Worm (Caenorhabditis elegans): ENCODE results near the gene Y13C8A.1.

DNA sequence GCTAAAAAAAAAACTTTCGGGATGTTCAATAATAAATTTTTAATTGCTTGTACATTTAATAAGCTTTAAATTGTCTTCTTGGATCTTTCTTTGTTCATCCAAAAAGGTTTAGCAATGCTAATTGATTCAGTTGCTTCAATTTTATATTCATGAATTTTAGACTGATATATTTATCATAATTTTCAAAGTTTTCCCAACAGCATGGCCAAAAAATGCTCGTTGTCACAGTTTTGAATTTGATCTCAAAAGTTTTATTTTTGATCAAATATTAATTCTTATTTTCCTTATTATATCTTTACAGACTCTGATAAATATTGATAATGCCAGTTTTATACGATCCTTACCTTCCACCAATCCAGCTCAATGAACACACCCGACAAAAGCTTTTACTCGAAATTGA, 38.0 kb downstream of the Y13C8A.1 start, which contains the start of gene fbxb-114:
- TF ChIP-seq snpc-4 (tag; optimal IDR thresholded peaks at IDR 0.05) (no peak), C34B4.2 (tag; optimal IDR thresholded peaks at IDR 0.05) (no peak), fkh-4 (tag; optimal IDR thresholded peaks at IDR 0.05; ENCODE audit: borderline replicate concordance) (no peak), sox-4 (tag; optimal IDR thresholded peaks at IDR 0.05) (no peak), nhr-77 (tag; optimal IDR thresholded peaks at IDR 0.05) (no peak), egl-27 (tag; optimal IDR thresholded peaks at IDR 0.05) (no peak), skn-1 (tag; optimal IDR thresholded peaks at IDR 0.05) (no peak), isw-1 (GFP tag; IDR thresholded peaks at IDR 0.05) (no peak), nhr-12 (tag; optimal IDR thresholded peaks at IDR 0.05) (no peak), aly-2 (tag; optimal IDR thresholded peaks at IDR 0.05) (no peak), xbp-1 (tag; optimal IDR thresholded peaks at IDR 0.05) (no peak), efl-1 (optimal IDR thresholded peaks at IDR 0.05) (no peak), efl-1 (GFP tag; optimal IDR thresholded peaks at IDR 0.05 in 1 of 2) (no peak), nhr-11 (tag; optimal IDR thresholded peaks at IDR 0.05) (no peak)
